Fruit fly (Drosophila melanogaster): Measurements from ENCODE around the gene Polr2A.
A peak's percentile ranks its signal among the peaks of the same experiment; 100 is the strongest.

Gene Polr2A

dm6 chrX:11528026-11528702 lies 42.0 kb downstream of the Polr2A start (continued):
- TF ChIP-seq Chrac-16 (GFP tag; optimal IDR thresholded peaks at IDR 0.05) (peak; percentile 66), Bdp1 (GFP tag; optimal IDR thresholded peaks at IDR 0.05) (peak; percentile 29), pho (GFP tag; optimal IDR thresholded peaks at IDR 0.05) (no peak), CG10147 (GFP tag; optimal IDR thresholded peaks at IDR 0.05) (peak; percentile 48), slp2 (GFP tag; optimal IDR thresholded peaks at IDR 0.05) (no peak), cg (GFP tag; optimal IDR thresholded peaks at IDR 0.05) (no peak), Lim3 (GFP tag; IDR thresholded peaks at IDR 0.05) (no peak), CG11504 (tag; optimal IDR thresholded peaks at IDR 0.05) (peak; percentile 85), CG4424 (GFP tag; optimal IDR thresholded peaks at IDR 0.05) (peak; percentile 80), MTF-1 (GFP tag; optimal IDR thresholded peaks at IDR 0.05; ENCODE audit: borderline replicate concordance) (peak; percentile 47), Rfx (GFP tag; IDR thresholded peaks at IDR 0.05) (no peak), knrl (GFP tag; IDR thresholded peaks at IDR 0.05; ENCODE audit: partially characterized antibody) (no peak), CTCF (GFP tag; optimal IDR thresholded peaks at IDR 0.05) (peak; percentile 54), CG1233 (GFP tag; optimal IDR thresholded peaks at IDR 0.05) (peak; percentile 64), psq (GFP tag; optimal IDR thresholded peaks at IDR 0.05) (no peak), Doc3 (GFP tag; IDR thresholded peaks at IDR 0.05; ENCODE audit: partially characterized antibody) (no peak), dati (GFP tag; IDR thresholded peaks at IDR 0.05) (no peak), Ptx1 (GFP tag; IDR thresholded peaks at IDR 0.05) (peak; percentile 66), ttk (GFP tag; IDR thresholded peaks at IDR 0.05) (peak; percentile 56; the same call in 1 of the 2 replicates), CG1603 (tag; optimal IDR thresholded peaks at IDR 0.05) (peak; percentile 75), CG3726 (GFP tag; IDR thresholded peaks at IDR 0.05) (peak; percentile 77; the same call in 2 of the 3 replicates), Doc2 (GFP tag; IDR thresholded peaks at IDR 0.05) (no peak), onecut (GFP tag; IDR thresholded peaks at IDR 0.05) (peak; percentile 78), jumu (GFP tag; optimal IDR thresholded peaks at IDR 0.05) (peak; percentile 21), eyg (GFP tag; optimal IDR thresholded peaks at IDR 0.05) (no peak), CG34422 (GFP tag; IDR thresholded peaks at IDR 0.05) (no peak; the same call in 2 of the 3 replicates), stc (GFP tag; IDR thresholded peaks at IDR 0.05) (peak; percentile 36; the same call in 1 of the 2 replicates), bowl (GFP tag; IDR thresholded peaks at IDR 0.05) (0 out of 2 replicates have a peak, but pooled peaks have one; percentile 12), CG17359 (tag; optimal IDR thresholded peaks at IDR 0.05) (peak; percentile 79), prd (optimal IDR thresholded peaks at IDR 0.05) (no peak), prd (GFP tag; IDR thresholded peaks at IDR 0.05) (peak; percentile 86), CG34224 (GFP tag; IDR thresholded peaks at IDR 0.05; ENCODE audit: partially characterized antibody) (no peak), CG12769 (tag; optimal IDR thresholded peaks at IDR 0.05) (peak; percentile 7), Sry-β (GFP tag; optimal IDR thresholded peaks at IDR 0.05) (peak; percentile 44), bbx (GFP tag; IDR thresholded peaks at IDR 0.05; ENCODE audit: partially characterized antibody) (no peak), CG11247 (GFP tag; IDR thresholded peaks at IDR 0.05) (peak; percentile 59; the same call in 1 of the 2 replicates), Side (GFP tag; optimal IDR thresholded peaks at IDR 0.05) (no peak), Hmx (GFP tag; optimal IDR thresholded peaks at IDR 0.05) (no peak), CG9609 (GFP tag; optimal IDR thresholded peaks at IDR 0.05) (no peak), CG14710 (tag; optimal IDR thresholded peaks at IDR 0.05) (peak; percentile 90), CG33557 (GFP tag; optimal IDR thresholded peaks at IDR 0.05) (peak; percentile 92), CG3995 (GFP tag; optimal IDR thresholded peaks at IDR 0.05) (no peak), Tbp (GFP tag; optimal IDR thresholded peaks at IDR 0.05) (no peak), Blimp-1 (GFP tag; optimal IDR thresholded peaks at IDR 0.05) (peak; percentile 89), CG4707 (GFP tag; optimal IDR thresholded peaks at IDR 0.05) (peak; percentile 78), CG18262 (tag; optimal IDR thresholded peaks at IDR 0.05) (peak; percentile 93), Dek (tag; optimal IDR thresholded peaks at IDR 0.05) (peak; percentile 24), ems (GFP tag; optimal IDR thresholded peaks at IDR 0.05) (peak; percentile 37), Hand (GFP tag; optimal IDR thresholded peaks at IDR 0.05) (peak; percentile 18), Nf-YA (GFP tag; IDR thresholded peaks at IDR 0.05) (peak; percentile 48; the same call in 1 of the 2 replicates)

All from whole organism, embryonic.